Worm (Caenorhabditis elegans) whole organism, L3 larva: ENCODE results near the gene ttr-39.

ENCODE experiments used
- R02D3.7 ChIP-seq: fragments of 150-350 bp; optimal IDR thresholded peaks from 2 replicates; lab custom pipeline; 2014; ENCODE audit warnings: missing biosample characterization, missing genetic modification characterization
- ZK546.5 ChIP-seq: sonication (generic microtip); optimal IDR thresholded peaks from 2 replicates; lab custom pipeline; 2017; ENCODE audit warnings: missing biosample characterization, missing genetic modification characterization
- ama-1 ChIP-seq: fragments of 150-350 bp; optimal IDR thresholded peaks from 2 replicates; lab custom pipeline; 2018
- ceh-28 ChIP-seq: fragments of 150-350 bp; optimal IDR thresholded peaks from 2 replicates; lab custom pipeline; 2014; ENCODE audit warnings: missing biosample characterization, missing genetic modification reagents, missing genetic modification characterization
- ceh-82 ChIP-seq: fragments of 150-350 bp; optimal IDR thresholded peaks from 2 replicates; lab custom pipeline; 2014; ENCODE audit warnings: missing biosample characterization, missing genetic modification characterization
- lin-15B ChIP-seq: fragments of 150-350 bp; optimal IDR thresholded peaks from 2 replicates; lab custom pipeline; 2014; ENCODE audit warnings: missing biosample characterization, missing genetic modification characterization
- mml-1 ChIP-seq: fragments of 150-350 bp; sonication (generic microtip); optimal IDR thresholded peaks from 3 replicates; lab custom pipeline; 2014; ENCODE audit warnings: missing biosample characterization, missing genetic modification characterization
- pha-4 ChIP-seq: fragments of 150-350 bp; optimal IDR thresholded peaks from 2 replicates; lab custom pipeline; 2014; ENCODE audit warnings: missing biosample characterization, missing genetic modification reagents, missing genetic modification characterization
- unc-62 ChIP-seq: fragments of 150-350 bp; sonication (generic microtip); optimal IDR thresholded peaks from 4 replicates; lab custom pipeline; 2014; ENCODE audit warnings: missing biosample characterization, missing genetic modification reagents, missing genetic modification characterization

DNA sequence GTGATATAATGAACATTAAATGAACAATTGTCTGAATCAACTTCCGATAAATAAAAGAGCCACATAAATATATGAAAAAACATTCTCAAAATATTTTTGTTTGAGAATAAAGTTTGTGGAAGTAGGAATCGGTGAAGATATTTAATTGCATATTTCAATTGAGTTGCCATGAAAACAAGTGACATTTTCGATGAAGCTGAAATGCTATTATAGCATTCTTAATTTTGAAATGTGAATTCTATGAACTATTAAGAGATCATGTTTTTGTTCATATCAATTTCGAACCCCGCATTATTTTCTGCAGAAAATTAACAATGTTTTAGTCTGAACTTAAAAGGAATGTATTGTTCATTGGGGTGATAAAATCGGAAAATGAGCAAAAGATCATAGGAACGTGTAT, 32.5 kb upstream of the ttr-39 start, which contains the start of gene irld-21:
- TF ChIP-seq unc-62 (no peak), ama-1 (no peak), ceh-82 (tag; lab: Kevin White, UChicago) (no peak), ZK546.5 (tag; lab: Kevin White, UChicago) (no peak), R02D3.7 (tag; lab: Kevin White, UChicago) (no peak), mml-1 (tag; lab: Kevin White, UChicago) (no peak), pha-4 (tag; lab: Kevin White, UChicago) (no peak), lin-15B (tag; lab: Kevin White, UChicago) (no peak), ceh-28 (no peak)
